Fruit fly (Drosophila melanogaster): ENCODE results near the gene Tbc1d15-17.

Tbc1d15-17 gene

DNA sequence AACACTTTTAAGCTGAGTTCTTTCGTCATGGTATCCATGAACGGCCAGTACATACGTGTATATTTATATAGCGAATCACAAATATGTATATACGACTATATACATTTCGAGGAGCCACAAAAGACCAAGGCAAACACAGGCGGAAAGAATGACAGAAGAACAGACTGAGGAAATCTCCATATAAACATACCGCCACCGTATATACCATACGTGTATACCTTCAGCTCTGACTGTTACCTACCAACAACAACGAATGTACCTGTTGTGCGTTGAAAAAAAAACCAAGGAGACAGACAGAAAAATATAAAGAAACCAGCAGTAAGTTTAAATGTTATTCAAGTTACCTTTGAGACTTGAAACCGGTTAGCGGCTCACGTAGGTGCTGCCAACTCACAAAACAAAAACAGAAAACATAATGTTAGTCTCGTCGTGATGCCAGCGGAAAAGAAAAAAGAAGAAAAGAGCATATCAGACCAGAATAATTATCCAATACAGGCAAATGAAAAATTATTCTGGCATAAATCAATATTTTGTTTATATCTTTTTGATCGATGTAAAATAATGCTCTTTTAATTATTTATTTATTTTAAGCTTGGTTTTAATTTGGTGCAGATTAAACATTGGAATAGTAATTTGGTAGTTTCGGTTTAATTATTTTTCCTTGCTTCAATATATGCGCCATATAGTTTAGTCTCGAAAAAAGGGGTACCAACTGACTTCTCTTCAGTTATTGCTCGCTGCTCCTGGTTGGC is 35.3 kb upstream of the Tbc1d15-17 start:
- TF ChIP-seq gfzf (GFP tag; optimal IDR thresholded peaks at IDR 0.05) (no peak), lola (GFP tag; optimal IDR thresholded peaks at IDR 0.05) (no peak), CG14014 (GFP tag; IDR thresholded peaks at IDR 0.05) (no peak; the same call in 1 of the 2 replicates), Rx (GFP tag; IDR thresholded peaks at IDR 0.05) (no peak), pros (GFP tag; optimal IDR thresholded peaks at IDR 0.05) (peak; percentile 59), CG2129 (GFP tag; IDR thresholded peaks at IDR 0.05; ENCODE audit: partially characterized antibody) (no peak), sd (tag; optimal IDR thresholded peaks at IDR 0.05) (peak; percentile 59), CG15696 (tag; optimal IDR thresholded peaks at IDR 0.05) (peak; percentile 24), Chrac-16 (GFP tag; optimal IDR thresholded peaks at IDR 0.05) (no peak), Ets97D (GFP tag; optimal IDR thresholded peaks at IDR 0.05) (no peak), H2.0 (GFP tag; IDR thresholded peaks at IDR 0.05) (no peak), nom (GFP tag; optimal IDR thresholded peaks at IDR 0.05) (peak; percentile 71), CG10147 (GFP tag; optimal IDR thresholded peaks at IDR 0.05) (no peak), Poxn (GFP tag; IDR thresholded peaks at IDR 0.05) (no peak), Meics (GFP tag; optimal IDR thresholded peaks at IDR 0.05) (peak; percentile 19), Ssrp (tag; optimal IDR thresholded peaks at IDR 0.05) (no peak), pb (GFP tag; optimal IDR thresholded peaks at IDR 0.05) (no peak), CG11696 (GFP tag; IDR thresholded peaks at IDR 0.05) (no peak), CG3065 (GFP tag; optimal IDR thresholded peaks at IDR 0.05) (no peak), fd96Cb (tag; optimal IDR thresholded peaks at IDR 0.05) (no peak), az2 (GFP tag; optimal IDR thresholded peaks at IDR 0.05) (no peak), gcm2 (GFP tag; optimal IDR thresholded peaks at IDR 0.05) (no peak), dmrt11E (tag; optimal IDR thresholded peaks at IDR 0.05) (no peak), CG11398 (GFP tag; optimal IDR thresholded peaks at IDR 0.05) (no peak), Lim3 (GFP tag; IDR thresholded peaks at IDR 0.05) (no peak), CG12299 (tag; optimal IDR thresholded peaks at IDR 0.05) (no peak), Side (GFP tag; optimal IDR thresholded peaks at IDR 0.05) (no peak), CG10431 (GFP tag; optimal IDR thresholded peaks at IDR 0.05) (no peak), E2f1 (GFP tag; IDR thresholded peaks at IDR 0.05) (no peak), CG8765 (GFP tag; IDR thresholded peaks at IDR 0.05) (no peak), Jarid2 (GFP tag; optimal IDR thresholded peaks at IDR 0.05) (no peak), CoRest (tag; optimal IDR thresholded peaks at IDR 0.05) (no peak), Dad (GFP tag; optimal IDR thresholded peaks at IDR 0.05) (no peak), lab (GFP tag; optimal IDR thresholded peaks at IDR 0.05) (peak; percentile 46), nerfin-1 (tag; optimal IDR thresholded peaks at IDR 0.05) (no peak), Hr39 (optimal IDR thresholded peaks at IDR 0.05) (no peak), CG10209 (GFP tag; optimal IDR thresholded peaks at IDR 0.05) (no peak), Sry-β (GFP tag; optimal IDR thresholded peaks at IDR 0.05) (no peak), ranshi (GFP tag; IDR thresholded peaks at IDR 0.05) (no peak), z (GFP tag; IDR thresholded peaks at IDR 0.05) (no peak), Fer2 (tag; optimal IDR thresholded peaks at IDR 0.05) (no peak), Camta (GFP tag; optimal IDR thresholded peaks at IDR 0.05) (no peak), CG17912 (GFP tag; optimal IDR thresholded peaks at IDR 0.05) (no peak), D (optimal IDR thresholded peaks at IDR 0.05) (no peak), D (GFP tag; optimal IDR thresholded peaks at IDR 0.05) (no peak), CG3163 (GFP tag; optimal IDR thresholded peaks at IDR 0.05) (no peak), CG9817 (tag; optimal IDR thresholded peaks at IDR 0.05) (no peak), gcm (GFP tag; optimal IDR thresholded peaks at IDR 0.05) (no peak), TFAM (GFP tag; optimal IDR thresholded peaks at IDR 0.05) (no peak), CG31441 (GFP tag; IDR thresholded peaks at IDR 0.05) (no peak)
